Fruit fly (Drosophila melanogaster) whole organism, embryonic: ENCODE measurements around the gene Sld5.
A peak's percentile ranks its signal among the peaks of the same experiment; 100 is the strongest.

Experiments used
- Aef1 ChIP-seq: fragments of 200-800 bp; sonication (Bioruptor generic); IDR thresholded peaks from 3 replicates; pipeline ENCODE4 v1.3.6; 2022; ENCODE audit warnings: missing biosample characterization, missing genetic modification characterization
- Atf-2 ChIP-seq: fragments of 200-800 bp; sonication (Bioruptor generic); optimal IDR thresholded peaks from 2 replicates; lab custom pipeline; 2016; ENCODE audit warnings: missing biosample characterization, missing genetic modification characterization
- Atf3 ChIP-seq: fragments of 200-800 bp; sonication (Bioruptor generic); optimal IDR thresholded peaks from 3 replicates; lab custom pipeline; 2016; ENCODE audit warnings: missing biosample characterization, missing genetic modification characterization
- B-H2 ChIP-seq: fragments of 200-800 bp; sonication (Bioruptor generic); optimal IDR thresholded peaks from 2 replicates; lab custom pipeline; 2018; ENCODE audit warnings: missing biosample characterization, mild to moderate bottlenecking, missing genetic modification characterization
- CG10267 ChIP-seq: fragments of 200-800 bp; sonication (Bioruptor generic); optimal IDR thresholded peaks from 2 replicates; lab custom pipeline; 2018; ENCODE audit warnings: missing biosample characterization, mild to moderate bottlenecking, missing genetic modification characterization, moderate library complexity
- CG10543 ChIP-seq: fragments of 200-800 bp; sonication (Bioruptor generic); optimal IDR thresholded peaks from 3 replicates; lab custom pipeline; 2017; ENCODE audit warnings: missing biosample characterization, mild to moderate bottlenecking, missing genetic modification characterization, moderate library complexity
- CG11560 ChIP-seq: fragments of 200-800 bp; sonication (Bioruptor generic); IDR thresholded peaks from 3 replicates; pipeline ENCODE4 v1.3.6; 2022; ENCODE audit warnings: missing biosample characterization, missing genetic modification characterization
- CG13894 ChIP-seq: fragments of 200-800 bp; sonication (Bioruptor generic); optimal IDR thresholded peaks from 3 replicates; lab custom pipeline; 2018; ENCODE audit warnings: missing biosample characterization, mild to moderate bottlenecking, missing genetic modification characterization, moderate library complexity
- CG15696 ChIP-seq: fragments of 200-800 bp; sonication (Bioruptor generic); optimal IDR thresholded peaks from 2 replicates; lab custom pipeline; 2019; ENCODE audit warnings: missing biosample characterization, mild to moderate bottlenecking, missing genetic modification characterization, moderate library complexity
- CG1647 ChIP-seq: fragments of 200-800 bp; sonication (Bioruptor generic); optimal IDR thresholded peaks from 3 replicates; lab custom pipeline; 2016; ENCODE audit warnings: missing biosample characterization, missing genetic modification characterization
- CG17612 ChIP-seq: fragments of 200-800 bp; sonication (Bioruptor generic); IDR thresholded peaks from 2 replicates; pipeline ENCODE4 v1.3.6; 2022; ENCODE audit warnings: missing biosample characterization, missing genetic modification characterization
- CG1832 ChIP-seq: fragments of 200-800 bp; sonication (Bioruptor generic); optimal IDR thresholded peaks from 2 replicates; lab custom pipeline; 2017; ENCODE audit warnings: missing biosample characterization, mild to moderate bottlenecking, missing genetic modification characterization, inconsistent platforms
- CG2116 ChIP-seq: fragments of 200-800 bp; sonication (Bioruptor generic); optimal IDR thresholded peaks from 3 replicates; lab custom pipeline; 2018; ENCODE audit warnings: missing biosample characterization, mild to moderate bottlenecking, missing genetic modification characterization
- CG4424 ChIP-seq: fragments of 200-800 bp; sonication (Bioruptor generic); optimal IDR thresholded peaks from 3 replicates; lab custom pipeline; 2016; ENCODE audit warnings: missing biosample characterization, missing genetic modification characterization
- CG6654 ChIP-seq: fragments of 200-800 bp; sonication (Bioruptor generic); optimal IDR thresholded peaks from 2 replicates; lab custom pipeline; 2017; ENCODE audit warnings: missing biosample characterization, mild to moderate bottlenecking, missing genetic modification characterization
- CG6689 ChIP-seq: fragments of 200-800 bp; sonication (Bioruptor generic); IDR thresholded peaks from 2 replicates; pipeline ENCODE4 v1.3.6; 2022; ENCODE audit warnings: missing biosample characterization, missing genetic modification characterization
- CG7928 ChIP-seq: fragments of 200-800 bp; sonication (Bioruptor generic); optimal IDR thresholded peaks from 2 replicates; lab custom pipeline; 2017; ENCODE audit warnings: missing biosample characterization, mild to moderate bottlenecking, missing genetic modification characterization
- CG8359 ChIP-seq: fragments of 200-800 bp; sonication (Bioruptor generic); optimal IDR thresholded peaks from 2 replicates; lab custom pipeline; 2017; ENCODE audit warnings: missing biosample characterization, mild to moderate bottlenecking, missing genetic modification characterization, borderline replicate concordance
- CG8478 ChIP-seq: fragments of >200 bp; optimal IDR thresholded peaks from 2 replicates; lab custom pipeline; 2018
- Camta ChIP-seq: fragments of 200-800 bp; sonication (Bioruptor generic); optimal IDR thresholded peaks from 2 replicates; lab custom pipeline; 2016; ENCODE audit warnings: missing biosample characterization, missing genetic modification characterization
- CkIIα-i1 ChIP-seq: fragments of 200-800 bp; sonication (Bioruptor generic); IDR thresholded peaks from 2 replicates; pipeline ENCODE4 v1.3.6; 2022; ENCODE audit warnings: missing biosample characterization, missing genetic modification characterization
- D ChIP-seq, 2 experiments: fragments of 200-800 bp in 1 of 2; fragments of >200 bp in 1 of 2; sonication (Bioruptor generic) in 1 of 2; optimal IDR thresholded peaks; 2 replicates in 1 of 2; 3 replicates in 1 of 2; lab custom pipeline; 2017; ENCODE audit warnings: mild to moderate bottlenecking in 1 of 2, missing biosample characterization in 1 of 2, missing genetic modification characterization in 1 of 2, missing genetic modification reagents in 1 of 2
- Deaf1 ChIP-seq: fragments of 200-800 bp; optimal IDR thresholded peaks from 3 replicates; lab custom pipeline; 2019; ENCODE audit warnings: missing biosample characterization, mild to moderate bottlenecking, missing genetic modification characterization, moderate library complexity
- Dek ChIP-seq: fragments of 200-800 bp; sonication (Bioruptor generic); optimal IDR thresholded peaks from 3 replicates; lab custom pipeline; 2019; ENCODE audit warnings: missing biosample characterization, mild to moderate bottlenecking, missing genetic modification characterization, moderate library complexity
- Dref ChIP-seq: fragments of 200-800 bp; sonication (Bioruptor generic); IDR thresholded peaks from 2 replicates; pipeline ENCODE4 v1.3.6; 2022; ENCODE audit warnings: missing biosample characterization, missing genetic modification characterization
- Hr3 ChIP-seq: fragments of 200-800 bp; sonication (Bioruptor generic); optimal IDR thresholded peaks from 3 replicates; lab custom pipeline; 2016; ENCODE audit warnings: missing biosample characterization, missing genetic modification characterization
- Med ChIP-seq: fragments of 200-800 bp; sonication (Bioruptor generic); peaks from one replicate; lab custom pipeline; 2016; ENCODE audit warnings: missing biosample characterization, missing genetic modification characterization, mild to moderate bottlenecking, inconsistent platforms, moderate library complexity
- Myb ChIP-seq: fragments of 200-800 bp; sonication (Bioruptor generic); optimal IDR thresholded peaks from 2 replicates; lab custom pipeline; 2016; ENCODE audit warnings: missing biosample characterization, missing genetic modification characterization
- Oli ChIP-seq: fragments of 200-800 bp; sonication (Bioruptor generic); optimal IDR thresholded peaks from 2 replicates; lab custom pipeline; 2018; ENCODE audit warnings: missing biosample characterization, mild to moderate bottlenecking, missing genetic modification characterization, moderate library complexity
- Sin3A ChIP-seq: fragments of >200 bp; optimal IDR thresholded peaks from 2 replicates; lab custom pipeline; 2018
- Sry-δ ChIP-seq: fragments of 200-800 bp; sonication (Bioruptor generic); optimal IDR thresholded peaks from 2 replicates; lab custom pipeline; 2016; ENCODE audit warnings: missing biosample characterization, missing genetic modification characterization
- Taf1 ChIP-seq: fragments of 200-800 bp; sonication (Bioruptor generic); IDR thresholded peaks from 2 replicates; pipeline ENCODE4 v1.3.6; 2022; ENCODE audit warnings: missing biosample characterization, missing genetic modification characterization
- Xrp1 ChIP-seq: fragments of 200-800 bp; sonication (Bioruptor generic); IDR thresholded peaks from 2 replicates; pipeline ENCODE4 v1.3.6; 2022; ENCODE audit warnings: missing biosample characterization, missing genetic modification characterization
- YL-1 ChIP-seq: fragments of 200-800 bp; sonication (Bioruptor generic); optimal IDR thresholded peaks from 3 replicates; lab custom pipeline; 2017; ENCODE audit warnings: missing biosample characterization, mild to moderate bottlenecking, missing genetic modification characterization
- bab2 ChIP-seq: fragments of 200-800 bp; sonication (Bioruptor generic); optimal IDR thresholded peaks from 2 replicates; lab custom pipeline; 2016; ENCODE audit warnings: missing biosample characterization, missing genetic modification characterization
- dpn ChIP-seq, 2 experiments: fragments of 200-800 bp; sonication (Bioruptor generic); optimal IDR thresholded peaks; 3 replicates each; lab custom pipeline; 2016; ENCODE audit warnings: missing biosample characterization in 2 of 2, missing genetic modification characterization in 2 of 2
- fd96Cb ChIP-seq: fragments of 200-800 bp; sonication (Bioruptor generic); optimal IDR thresholded peaks from 2 replicates; lab custom pipeline; 2018; ENCODE audit warnings: missing biosample characterization, mild to moderate bottlenecking, missing genetic modification characterization, moderate library complexity
- hth ChIP-seq: fragments of >200 bp; optimal IDR thresholded peaks from 2 replicates; lab custom pipeline; 2017; ENCODE audit warnings: inconsistent platforms
- insv ChIP-seq, 2 experiments: fragments of 200-800 bp; sonication (Bioruptor generic); optimal IDR thresholded peaks; 3 replicates each; lab custom pipeline; 2016 to 2018; ENCODE audit warnings: missing biosample characterization in 2 of 2, missing genetic modification characterization in 2 of 2
- jumu ChIP-seq: fragments of 200-800 bp; sonication (Bioruptor generic); optimal IDR thresholded peaks from 3 replicates; lab custom pipeline; 2016; ENCODE audit warnings: missing biosample characterization, missing genetic modification characterization
- kah ChIP-seq: fragments of 200-800 bp; sonication (Bioruptor generic); optimal IDR thresholded peaks from 2 replicates; lab custom pipeline; 2018; ENCODE audit warnings: missing biosample characterization, mild to moderate bottlenecking, missing genetic modification characterization
- knrl ChIP-seq: fragments of 200-800 bp; sonication (Bioruptor generic); IDR thresholded peaks from 3 replicates; pipeline ENCODE4 v1.3.6; 2022; ENCODE audit warnings: missing biosample characterization, missing genetic modification characterization; ENCODE audit not compliant: partially characterized antibody
- oc ChIP-seq: fragments of 200-800 bp; sonication (Bioruptor generic); optimal IDR thresholded peaks from 2 replicates; lab custom pipeline; 2018; ENCODE audit warnings: missing biosample characterization, mild to moderate bottlenecking, missing genetic modification characterization, moderate library complexity
- onecut ChIP-seq: fragments of 200-800 bp; sonication (Bioruptor generic); IDR thresholded peaks from 2 replicates; pipeline ENCODE4 v1.3.6; 2022; ENCODE audit warnings: missing biosample characterization, missing genetic modification characterization
- pho ChIP-seq: fragments of 200-800 bp; sonication (Bioruptor generic); optimal IDR thresholded peaks from 2 replicates; lab custom pipeline; 2016; ENCODE audit warnings: missing biosample characterization, missing genetic modification characterization
- sd ChIP-seq: fragments of 200-800 bp; sonication (Bioruptor generic); optimal IDR thresholded peaks from 3 replicates; lab custom pipeline; 2018; ENCODE audit warnings: missing biosample characterization, mild to moderate bottlenecking, missing genetic modification characterization, moderate library complexity
- slbo ChIP-seq: fragments of 200-800 bp; sonication (Bioruptor generic); IDR thresholded peaks from 2 replicates; pipeline ENCODE4 v1.3.6; 2022; ENCODE audit warnings: missing biosample characterization, missing genetic modification characterization
- slp2 ChIP-seq: fragments of 200-800 bp; sonication (Bioruptor generic); optimal IDR thresholded peaks from 2 replicates; lab custom pipeline; 2016; ENCODE audit warnings: missing biosample characterization, missing genetic modification characterization
- usp ChIP-seq: fragments of >200 bp; optimal IDR thresholded peaks from 2 replicates; lab custom pipeline; 2017; ENCODE audit warnings: missing biosample characterization, missing genetic modification characterization
- zfh2 ChIP-seq: fragments of 200-800 bp; sonication (Bioruptor generic); optimal IDR thresholded peaks from 2 replicates; lab custom pipeline; 2016; ENCODE audit warnings: missing biosample characterization, missing genetic modification characterization

Gene Sld5

DNA sequence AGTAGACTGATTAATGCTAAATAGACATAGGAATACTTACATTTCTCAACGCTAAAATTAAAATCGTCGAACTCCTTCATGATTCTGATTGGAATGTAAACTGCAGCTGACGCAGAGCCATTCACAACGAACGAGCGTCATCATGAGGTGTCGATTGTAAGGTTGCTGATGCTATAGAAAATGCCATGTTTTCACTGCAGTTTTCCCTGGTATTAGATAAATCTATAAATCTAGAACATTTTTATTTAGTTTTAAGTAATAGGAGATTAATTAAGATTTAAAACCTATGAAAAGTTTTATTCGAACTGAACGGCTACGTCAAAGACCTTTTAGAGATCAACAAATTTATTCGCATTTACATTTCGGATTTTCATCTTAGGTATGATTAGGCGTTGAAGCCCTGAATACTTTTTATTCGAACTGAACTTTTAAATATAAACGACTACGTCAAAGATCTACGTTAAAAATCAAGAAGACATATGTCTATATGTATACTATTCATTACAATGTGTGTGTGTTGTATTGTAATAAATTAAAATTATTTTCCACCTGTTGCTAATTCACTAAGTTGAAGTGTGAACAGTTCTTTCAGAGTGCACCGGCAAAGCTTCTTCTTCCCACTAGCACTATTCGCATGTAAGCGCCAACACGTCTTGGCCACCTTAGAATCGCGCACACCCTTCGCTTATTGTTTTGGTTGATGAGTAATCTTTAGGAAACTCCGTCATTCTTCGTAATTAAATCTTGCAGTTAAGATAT, 4.0 kb downstream of the Sld5 start, which contains the start of the genes Exo84 and Vps2 (continued):
- TF ChIP-seq jumu (GFP tag; lab: Kevin White, UChicago) = peak; percentile 46
- TF ChIP-seq CG4424 (GFP tag; lab: Kevin White, UChicago) = peak; percentile 42
- peak; percentile 97 for TF ChIP-seq CG6689 (GFP tag; lab: Robert Waterston, UW)
- TF ChIP-seq slp2 (GFP tag; lab: Kevin White, UChicago) = no peak
- TF ChIP-seq CG10267 = peak; percentile 33
- no peak for TF ChIP-seq Myb
- TF ChIP-seq Sin3A (lab: Kevin White, UChicago) = peak; percentile 35
- peak; percentile 56 for TF ChIP-seq slbo (GFP tag; lab: Robert Waterston, UW)
- peak; percentile 45 for TF ChIP-seq CG7928 (GFP tag; lab: Kevin White, UChicago)
- TF ChIP-seq zfh2 = peak; percentile 63
- TF ChIP-seq Sry-δ (GFP tag; lab: Kevin White, UChicago) = peak; percentile 3
- peak; percentile 13 for TF ChIP-seq CG2116 (GFP tag; lab: Kevin White, UChicago)
- TF ChIP-seq dpn (GFP tag; optimal IDR thresholded peaks at IDR 0.05; lab: Kevin White, UChicago) = peak in 1 of 2 experiments; percentile 2
- TF ChIP-seq CG10543 = peak; percentile 63
- TF ChIP-seq Camta (GFP tag; lab: Kevin White, UChicago) = peak; percentile 17
- 0 out of 2 replicates have a peak, but pooled peaks have one; percentile 6 for TF ChIP-seq Dref
- TF ChIP-seq CG1832 (GFP tag; lab: Kevin White, UChicago) = no peak
- TF ChIP-seq Dek (tag; lab: Kevin White, UChicago) = peak; percentile 40
- no peak for TF ChIP-seq onecut (GFP tag; lab: Robert Waterston, UW)
- TF ChIP-seq Med (GFP tag; lab: Kevin White, UChicago) = peak; percentile 30
- no peak for TF ChIP-seq CkIIα-i1 (GFP tag; lab: Robert Waterston, UW)
- TF ChIP-seq knrl (GFP tag; lab: Robert Waterston, UW) = no peak
- TF ChIP-seq sd (tag; lab: Kevin White, UChicago) = peak; percentile 58
- no peak for TF ChIP-seq Taf1 (GFP tag; lab: Robert Waterston, UW)
- TF ChIP-seq Oli (tag; lab: Kevin White, UChicago) = peak; percentile 58
- TF ChIP-seq Deaf1 (tag; lab: Kevin White, UChicago) = no peak
- peak; percentile 47 for TF ChIP-seq pho (GFP tag; lab: Kevin White, UChicago)
- no peak for TF ChIP-seq oc (tag; lab: Kevin White, UChicago)
- TF ChIP-seq YL-1 = peak; percentile 45
- TF ChIP-seq CG15696 = peak; percentile 61
- no peak for TF ChIP-seq CG13894
- no peak for TF ChIP-seq CG6654
- TF ChIP-seq Atf3 (GFP tag; lab: Kevin White, UChicago) = no peak
- TF ChIP-seq insv (GFP tag; optimal IDR thresholded peaks at IDR 0.05; lab: Kevin White, UChicago) = peak; percentile 30 to 93
- TF ChIP-seq CG8359 = no peak
- no peak for TF ChIP-seq hth (lab: Kevin White, UChicago)
- TF ChIP-seq Aef1 (GFP tag; lab: Robert Waterston, UW) = peak; percentile 38; the same call in 2 of the 3 replicates
- 0 out of 2 replicates have a peak, but pooled peaks have one; percentile 9 for TF ChIP-seq Xrp1 (GFP tag; lab: Robert Waterston, UW)
- peak; percentile 13; the same call in 1 of the 3 replicates for TF ChIP-seq CG11560 (tag; lab: Robert Waterston, UW)
- TF ChIP-seq kah (GFP tag; lab: Kevin White, UChicago) = peak; percentile 87
- no peak for TF ChIP-seq B-H2
- no peak for TF ChIP-seq CG1647
- TF ChIP-seq Hr3 (GFP tag; lab: Kevin White, UChicago) = peak; percentile 65
- TF ChIP-seq CG8478 (lab: Kevin White, UChicago) = no peak
- TF ChIP-seq usp (GFP tag; lab: Kevin White, UChicago) = no peak
- TF ChIP-seq Atf-2 = peak; percentile 14
- TF ChIP-seq CG17612 (GFP tag; lab: Robert Waterston, UW) = no peak
- no peak for TF ChIP-seq D (optimal IDR thresholded peaks at IDR 0.05; lab: Kevin White, UChicago)
- TF ChIP-seq D (GFP tag; optimal IDR thresholded peaks at IDR 0.05; lab: Kevin White, UChicago) = peak; percentile 17
- peak; percentile 38 for TF ChIP-seq bab2 (GFP tag; lab: Kevin White, UChicago)
- peak; percentile 9 for TF ChIP-seq fd96Cb (tag; lab: Kevin White, UChicago)
